Worm (Caenorhabditis elegans): ENCODE results near the gene oatr-1.

- TF ChIP-seq sdz-38 (tag; optimal IDR thresholded peaks at IDR 0.05) (no peak), cebp-2 (GFP tag; IDR thresholded peaks at IDR 0.05) (no peak), sea-2 (GFP tag; IDR thresholded peaks at IDR 0.05) (no peak), snpc-3.4 (tag; optimal IDR thresholded peaks at IDR 0.05) (no peak), ama-1 (optimal IDR thresholded peaks at IDR 0.05) (no peak), ama-1 (GFP tag; optimal IDR thresholded peaks at IDR 0.05) (no peak), nfya-1 (tag; optimal IDR thresholded peaks at IDR 0.05; ENCODE audit: borderline replicate concordance, insufficient read depth) (no peak), snpc-1.1 (tag; optimal IDR thresholded peaks at IDR 0.05; ENCODE audit: insufficient read depth) (no peak), F55B11.4 (tag; optimal IDR thresholded peaks at IDR 0.05; ENCODE audit: borderline replicate concordance, insufficient read depth) (no peak), bed-1 (GFP tag; IDR thresholded peaks at IDR 0.05) (no peak), lsy-27 (tag; optimal IDR thresholded peaks at IDR 0.05; ENCODE audit: borderline replicate concordance, insufficient read depth) (no peak)
These were observed 37.0 kb upstream of the oatr-1 start, which contains the start of gene vps-16 for ce11 chrIII:6432939-6433338.
